Worm (Caenorhabditis elegans): Measurements from ENCODE around the gene H32C10.1.

H32C10.1 gene

DNA sequence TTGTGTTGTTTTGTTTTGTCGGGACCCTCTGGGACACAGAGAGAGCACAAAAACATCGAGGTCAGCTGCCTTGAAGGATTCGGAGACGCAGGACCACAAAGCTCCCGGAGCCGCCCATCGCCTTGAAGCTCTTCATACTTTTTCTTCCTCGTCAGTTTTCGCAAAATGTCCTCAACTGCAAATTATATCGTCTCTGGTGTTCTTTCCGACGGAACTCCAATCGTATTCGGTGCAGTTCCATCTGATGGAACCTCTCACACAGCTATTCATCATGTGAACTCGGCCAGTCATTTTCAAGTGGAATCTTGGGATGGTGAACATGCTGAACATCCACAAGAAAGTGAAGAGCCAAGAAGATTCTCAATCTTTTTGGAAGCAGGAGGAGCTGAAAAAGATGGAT is 51.3 kb downstream of the H32C10.1 start:
- TF ChIP-seq gei-8 (GFP tag; optimal IDR thresholded peaks at IDR 0.05) (no peak), aha-1 (tag) (peak; percentile 86), hif-1 (tag; optimal IDR thresholded peaks at IDR 0.05) (no peak), daf-16 (GFP tag; optimal IDR thresholded peaks at IDR 0.05) (peak in 1 of 2 experiments; percentile 52), daf-16 (tag; optimal IDR thresholded peaks at IDR 0.05) (no peak), nhr-28 (tag; optimal IDR thresholded peaks at IDR 0.05) (no peak), aly-2 (tag; optimal IDR thresholded peaks at IDR 0.05) (peak; percentile 68), ZK337.2 (GFP tag; IDR thresholded peaks at IDR 0.05) (no peak)

DNA sequence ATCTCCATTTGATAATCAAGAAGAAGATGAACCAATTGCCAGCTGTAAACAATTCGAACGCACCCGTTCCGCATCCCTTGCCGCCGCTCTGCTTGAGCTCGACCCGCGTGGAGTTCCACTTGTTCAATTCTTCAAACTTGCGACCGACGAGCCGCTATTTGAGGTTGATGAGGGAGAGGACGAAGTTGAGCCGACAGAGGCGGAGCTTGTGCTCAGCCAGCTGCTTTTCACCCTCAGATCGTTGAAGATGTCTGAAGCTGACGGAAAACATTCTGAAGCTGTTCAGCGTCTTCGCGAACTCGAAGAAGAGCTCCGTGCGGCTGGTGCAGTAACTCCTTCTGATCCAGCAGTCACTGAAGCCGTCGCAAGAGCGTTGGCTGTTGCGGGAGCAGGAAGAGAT is 51.7 kb downstream of the H32C10.1 start:
- TF ChIP-seq set-16 (GFP tag; IDR thresholded peaks at IDR 0.05) (peak; percentile 79), mdl-1 (tag; optimal IDR thresholded peaks at IDR 0.05) (no peak), tra-1 (GFP tag; IDR thresholded peaks at IDR 0.05) (no peak), sdz-12 (GFP tag; optimal IDR thresholded peaks at IDR 0.05) (no peak)

DNA sequence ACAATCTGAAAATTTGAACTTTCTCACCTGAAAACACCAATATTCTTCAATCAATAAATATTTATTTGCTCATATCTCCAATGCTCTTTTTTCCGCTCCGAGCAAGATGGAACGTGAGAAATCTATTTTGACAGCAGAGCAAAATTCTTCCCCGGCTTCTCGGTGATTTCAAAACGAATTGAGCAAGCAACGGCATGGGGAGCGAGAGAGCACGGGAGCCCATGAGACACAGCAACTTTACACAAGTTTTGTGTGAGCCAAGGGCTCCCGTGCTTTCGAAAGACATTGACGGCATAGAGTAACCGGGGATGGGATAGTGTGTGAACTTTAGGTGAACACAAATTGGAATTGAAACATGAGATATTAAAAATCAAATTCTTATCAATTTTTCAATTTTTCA is 52.7 kb downstream of the H32C10.1 start:
- 0 out of 2 replicates have a peak, but pooled peaks have one; percentile 34 for TF ChIP-seq T26A8.4 (GFP tag; IDR thresholded peaks at IDR 0.05)
- TF ChIP-seq unc-130 (GFP tag; optimal IDR thresholded peaks at IDR 0.05), result no peak
- TF ChIP-seq D1046.2 (GFP tag; IDR thresholded peaks at IDR 0.05), result no peak
- peak in 1 of 2 experiments; percentile 34 for TF ChIP-seq hif-1 (tag; optimal IDR thresholded peaks at IDR 0.05)
- no peak for TF ChIP-seq rbr-2 (tag; optimal IDR thresholded peaks at IDR 0.05)
- peak; percentile 37 for TF ChIP-seq hlh-11 (tag; optimal IDR thresholded peaks at IDR 0.05)
- no peak for TF ChIP-seq hmg-1.1 (GFP tag; IDR thresholded peaks at IDR 0.05)
- no peak for TF ChIP-seq F10B5.3 (tag; optimal IDR thresholded peaks at IDR 0.05)
- 0 out of 2 replicates have a peak, but pooled peaks have one; percentile 11 for TF ChIP-seq zfp-3 (GFP tag; conservative IDR thresholded peaks at IDR 0.05)
